Fruit fly (Drosophila melanogaster) whole organism, embryonic: ENCODE results near the gene CG7564.

Source experiments
- B-H2 ChIP-seq: fragments of 200-800 bp; sonication (Bioruptor generic); optimal IDR thresholded peaks from 2 replicates; lab custom pipeline; 2018; ENCODE audit warnings: missing biosample characterization, mild to moderate bottlenecking, missing genetic modification characterization
- BtbVII ChIP-seq: fragments of 200-800 bp; sonication (Bioruptor generic); optimal IDR thresholded peaks from 3 replicates; lab custom pipeline; 2017; ENCODE audit warnings: missing biosample characterization, mild to moderate bottlenecking, missing genetic modification characterization
- CG11085 ChIP-seq: fragments of 200-800 bp; sonication (Bioruptor generic); IDR thresholded peaks from 2 replicates; pipeline ENCODE4 v1.3.6; 2022; ENCODE audit warnings: missing biosample characterization, missing genetic modification characterization
- CG11560 ChIP-seq: fragments of 200-800 bp; sonication (Bioruptor generic); IDR thresholded peaks from 3 replicates; pipeline ENCODE4 v1.3.6; 2022; ENCODE audit warnings: missing biosample characterization, missing genetic modification characterization
- CG12299 ChIP-seq: fragments of 200-800 bp; sonication (Bioruptor generic); optimal IDR thresholded peaks from 2 replicates; lab custom pipeline; 2018; ENCODE audit warnings: missing biosample characterization, mild to moderate bottlenecking, missing genetic modification characterization
- CG1233 ChIP-seq: fragments of 200-800 bp; sonication (Bioruptor generic); optimal IDR thresholded peaks from 4 replicates; lab custom pipeline; 2018; ENCODE audit warnings: missing biosample characterization, mild to moderate bottlenecking, missing genetic modification characterization
- CG12744 ChIP-seq: fragments of 200-800 bp; sonication (Bioruptor generic); optimal IDR thresholded peaks from 2 replicates; lab custom pipeline; 2016; ENCODE audit warnings: missing biosample characterization, missing genetic modification characterization
- CG14050 ChIP-seq: fragments of 200-800 bp; sonication (Bioruptor generic); IDR thresholded peaks from 3 replicates; pipeline ENCODE4 v1.3.6; 2022; ENCODE audit warnings: missing biosample characterization, missing genetic modification characterization
- CG15479 ChIP-seq: fragments of 200-800 bp; sonication (Bioruptor generic); optimal IDR thresholded peaks from 3 replicates; lab custom pipeline; 2019; ENCODE audit warnings: missing biosample characterization, mild to moderate bottlenecking, missing genetic modification characterization, moderate library complexity
- CG18011 ChIP-seq: fragments of 200-800 bp; sonication (Bioruptor generic); optimal IDR thresholded peaks from 2 replicates; lab custom pipeline; 2017; ENCODE audit warnings: missing biosample characterization, missing genetic modification characterization, mild to moderate bottlenecking, moderate library complexity, missing genotype
- CG18262 ChIP-seq: fragments of 200-800 bp; optimal IDR thresholded peaks from 3 replicates; lab custom pipeline; 2019; ENCODE audit warnings: missing biosample characterization, mild to moderate bottlenecking, missing genetic modification characterization, moderate library complexity
- CG4282 ChIP-seq: fragments of 200-800 bp; sonication (Bioruptor generic); optimal IDR thresholded peaks from 2 replicates; lab custom pipeline; 2016; ENCODE audit warnings: missing biosample characterization, missing genetic modification characterization
- CG5180 ChIP-seq: fragments of 200-800 bp; sonication (Bioruptor generic); optimal IDR thresholded peaks from 3 replicates; lab custom pipeline; 2017; ENCODE audit warnings: missing biosample characterization, missing genetic modification characterization, mild to moderate bottlenecking, moderate library complexity, missing genetic modification reagents
- CG6175 ChIP-seq: fragments of 200-800 bp; sonication (Bioruptor generic); IDR thresholded peaks from 3 replicates; pipeline ENCODE4 v1.3.6; 2022; ENCODE audit warnings: missing biosample characterization, missing genetic modification characterization
- CG6254 ChIP-seq: fragments of 200-800 bp; sonication (Bioruptor generic); optimal IDR thresholded peaks from 3 replicates; lab custom pipeline; 2017; ENCODE audit warnings: mild to moderate bottlenecking, missing biosample characterization, missing genetic modification reagents, missing genetic modification characterization
- CG7372 ChIP-seq: fragments of 200-800 bp; sonication (Bioruptor generic); IDR thresholded peaks from 2 replicates; pipeline ENCODE4 v1.3.6; 2022; ENCODE audit warnings: missing biosample characterization, missing genetic modification characterization
- CG7928 ChIP-seq: fragments of 200-800 bp; sonication (Bioruptor generic); optimal IDR thresholded peaks from 2 replicates; lab custom pipeline; 2017; ENCODE audit warnings: missing biosample characterization, mild to moderate bottlenecking, missing genetic modification characterization
- CG8281 ChIP-seq: fragments of 200-800 bp; sonication (Bioruptor generic); optimal IDR thresholded peaks from 2 replicates; lab custom pipeline; 2018; ENCODE audit warnings: missing biosample characterization, mild to moderate bottlenecking, missing genetic modification characterization, moderate library complexity
- CG8388 ChIP-seq: fragments of 200-800 bp; sonication (Bioruptor generic); optimal IDR thresholded peaks from 2 replicates; lab custom pipeline; 2019; ENCODE audit warnings: missing biosample characterization, mild to moderate bottlenecking, missing genetic modification characterization, moderate library complexity
- CG9797 ChIP-seq: fragments of 200-800 bp; sonication (Bioruptor generic); optimal IDR thresholded peaks from 3 replicates; lab custom pipeline; 2018; ENCODE audit warnings: missing biosample characterization, mild to moderate bottlenecking, missing genetic modification characterization
- Chrac-16 ChIP-seq: fragments of 200-800 bp; sonication (Bioruptor generic); optimal IDR thresholded peaks from 3 replicates; lab custom pipeline; 2016; ENCODE audit warnings: missing biosample characterization, missing genetic modification characterization
- Dref ChIP-seq: fragments of 200-800 bp; sonication (Bioruptor generic); IDR thresholded peaks from 2 replicates; pipeline ENCODE4 v1.3.6; 2022; ENCODE audit warnings: missing biosample characterization, missing genetic modification characterization
- Fer1 ChIP-seq: fragments of 200-800 bp; sonication (Bioruptor generic); optimal IDR thresholded peaks from 2 replicates; lab custom pipeline; 2017; ENCODE audit warnings: missing biosample characterization, mild to moderate bottlenecking, missing genetic modification characterization
- Gsc ChIP-seq: fragments of 200-800 bp; sonication (Bioruptor generic); IDR thresholded peaks from 2 replicates; pipeline ENCODE4 v1.3.6; 2022; ENCODE audit warnings: missing biosample characterization, missing genetic modification characterization
- HHEX ChIP-seq: fragments of 200-800 bp; sonication (Bioruptor generic); optimal IDR thresholded peaks from 3 replicates; lab custom pipeline; 2017; ENCODE audit warnings: missing biosample characterization, mild to moderate bottlenecking, missing genetic modification characterization, missing genetic modification reagents
- Hr51 ChIP-seq, 2 experiments: fragments of 200-800 bp; sonication (Bioruptor generic); optimal IDR thresholded peaks; 2 replicates in 1 of 2; 3 replicates in 1 of 2; lab custom pipeline; 2016 to 2018; ENCODE audit warnings: missing biosample characterization in 2 of 2, missing genetic modification characterization in 2 of 2, mild to moderate bottlenecking in 1 of 2, moderate library complexity in 1 of 2
- NC2β ChIP-seq: fragments of 200-800 bp; sonication (Bioruptor generic); optimal IDR thresholded peaks from 2 replicates; lab custom pipeline; 2016; ENCODE audit warnings: missing biosample characterization, missing genetic modification characterization
- NFAT ChIP-seq: fragments of 200-800 bp; sonication (Bioruptor generic); IDR thresholded peaks from 2 replicates; pipeline ENCODE4 v1.3.6; 2022; ENCODE audit warnings: missing biosample characterization, missing genetic modification characterization
- Oli ChIP-seq: fragments of 200-800 bp; sonication (Bioruptor generic); optimal IDR thresholded peaks from 2 replicates; lab custom pipeline; 2018; ENCODE audit warnings: missing biosample characterization, mild to moderate bottlenecking, missing genetic modification characterization, moderate library complexity
- Poxn ChIP-seq: fragments of 200-800 bp; sonication (Bioruptor generic); IDR thresholded peaks from 2 replicates; pipeline ENCODE4 v1.3.6; 2022; ENCODE audit warnings: missing biosample characterization, missing genetic modification characterization
- Rx ChIP-seq: fragments of 200-800 bp; sonication (Bioruptor generic); IDR thresholded peaks from 2 replicates; pipeline ENCODE4 v1.3.6; 2022; ENCODE audit warnings: missing biosample characterization, missing genetic modification characterization
- Sry-β ChIP-seq: fragments of 200-800 bp; sonication (Bioruptor generic); optimal IDR thresholded peaks from 2 replicates; lab custom pipeline; 2018; ENCODE audit warnings: missing biosample characterization, mild to moderate bottlenecking, missing genetic modification characterization, moderate library complexity
- Vsx1 ChIP-seq: fragments of 200-800 bp; sonication (Bioruptor generic); optimal IDR thresholded peaks from 2 replicates; lab custom pipeline; 2017; ENCODE audit warnings: missing biosample characterization, mild to moderate bottlenecking, missing genetic modification characterization, missing genetic modification reagents
- bigmax ChIP-seq: fragments of 200-800 bp; sonication (Bioruptor generic); optimal IDR thresholded peaks from 2 replicates; lab custom pipeline; 2018; ENCODE audit warnings: missing biosample characterization, mild to moderate bottlenecking, missing genetic modification characterization
- cad ChIP-seq: fragments of >200 bp; optimal IDR thresholded peaks from 2 replicates; lab custom pipeline; 2017; ENCODE audit warnings: missing biosample characterization, missing genetic modification characterization
- dm ChIP-seq: fragments of 200-800 bp; sonication (Bioruptor generic); optimal IDR thresholded peaks from 3 replicates; lab custom pipeline; 2016; ENCODE audit warnings: missing biosample characterization, missing genetic modification characterization
- esg ChIP-seq: fragments of 200-800 bp; sonication (Bioruptor generic); conservative IDR thresholded peaks from 2 replicates; pipeline ENCODE4 v1.3.6; 2022; ENCODE audit warnings: missing biosample characterization, missing genetic modification characterization
- gcm2 ChIP-seq: fragments of 200-800 bp; sonication (Bioruptor generic); optimal IDR thresholded peaks from 2 replicates; lab custom pipeline; 2016; ENCODE audit warnings: missing biosample characterization, missing genetic modification characterization
- gfzf ChIP-seq: fragments of 200-800 bp; sonication (Bioruptor generic); optimal IDR thresholded peaks from 2 replicates; lab custom pipeline; 2016; ENCODE audit warnings: missing biosample characterization, mild to moderate bottlenecking, missing genetic modification characterization, moderate library complexity
- gsb ChIP-seq: fragments of 200-800 bp; sonication (Bioruptor generic); IDR thresholded peaks from 2 replicates; pipeline ENCODE4 v1.3.6; 2022; ENCODE audit warnings: missing biosample characterization, missing genetic modification characterization
- otp ChIP-seq: fragments of 200-800 bp; sonication (Bioruptor generic); IDR thresholded peaks from 3 replicates; pipeline ENCODE4, ENCODE4 v1.3.6; 2022; ENCODE audit warnings: missing biosample characterization, missing genetic modification characterization
- pb ChIP-seq: fragments of 200-800 bp; sonication (Bioruptor generic); optimal IDR thresholded peaks from 3 replicates; lab custom pipeline; 2016; ENCODE audit warnings: missing biosample characterization, missing genetic modification characterization
- pfk ChIP-seq: fragments of 200-800 bp; sonication (Bioruptor generic); optimal IDR thresholded peaks from 2 replicates; lab custom pipeline; 2018; ENCODE audit warnings: missing biosample characterization, mild to moderate bottlenecking, missing genetic modification characterization, moderate library complexity
- scrt ChIP-seq: fragments of 200-800 bp; sonication (Bioruptor generic); optimal IDR thresholded peaks from 2 replicates; lab custom pipeline; 2018; ENCODE audit warnings: missing biosample characterization, mild to moderate bottlenecking, missing genetic modification characterization, moderate library complexity
- sna ChIP-seq: fragments of 200-800 bp; sonication (Bioruptor generic); IDR thresholded peaks from 2 replicates; pipeline ENCODE4 v1.3.6; 2022; ENCODE audit warnings: missing biosample characterization, missing genetic modification characterization; ENCODE audit not compliant: partially characterized antibody
- sob ChIP-seq: fragments of 200-800 bp; sonication (Bioruptor generic); IDR thresholded peaks from 2 replicates; pipeline ENCODE4 v1.3.6; 2022; ENCODE audit warnings: missing biosample characterization, missing genetic modification characterization
- tgo ChIP-seq: fragments of 200-800 bp; sonication (Bioruptor generic); IDR thresholded peaks from 3 replicates; pipeline ENCODE4 v1.3.6; 2022; ENCODE audit warnings: missing biosample characterization, missing genetic modification characterization
- zf30C ChIP-seq: fragments of 200-800 bp; sonication (Bioruptor generic); optimal IDR thresholded peaks from 3 replicates; lab custom pipeline; 2018; ENCODE audit warnings: missing biosample characterization, mild to moderate bottlenecking, missing genetic modification characterization

Gene CG7564

DNA sequence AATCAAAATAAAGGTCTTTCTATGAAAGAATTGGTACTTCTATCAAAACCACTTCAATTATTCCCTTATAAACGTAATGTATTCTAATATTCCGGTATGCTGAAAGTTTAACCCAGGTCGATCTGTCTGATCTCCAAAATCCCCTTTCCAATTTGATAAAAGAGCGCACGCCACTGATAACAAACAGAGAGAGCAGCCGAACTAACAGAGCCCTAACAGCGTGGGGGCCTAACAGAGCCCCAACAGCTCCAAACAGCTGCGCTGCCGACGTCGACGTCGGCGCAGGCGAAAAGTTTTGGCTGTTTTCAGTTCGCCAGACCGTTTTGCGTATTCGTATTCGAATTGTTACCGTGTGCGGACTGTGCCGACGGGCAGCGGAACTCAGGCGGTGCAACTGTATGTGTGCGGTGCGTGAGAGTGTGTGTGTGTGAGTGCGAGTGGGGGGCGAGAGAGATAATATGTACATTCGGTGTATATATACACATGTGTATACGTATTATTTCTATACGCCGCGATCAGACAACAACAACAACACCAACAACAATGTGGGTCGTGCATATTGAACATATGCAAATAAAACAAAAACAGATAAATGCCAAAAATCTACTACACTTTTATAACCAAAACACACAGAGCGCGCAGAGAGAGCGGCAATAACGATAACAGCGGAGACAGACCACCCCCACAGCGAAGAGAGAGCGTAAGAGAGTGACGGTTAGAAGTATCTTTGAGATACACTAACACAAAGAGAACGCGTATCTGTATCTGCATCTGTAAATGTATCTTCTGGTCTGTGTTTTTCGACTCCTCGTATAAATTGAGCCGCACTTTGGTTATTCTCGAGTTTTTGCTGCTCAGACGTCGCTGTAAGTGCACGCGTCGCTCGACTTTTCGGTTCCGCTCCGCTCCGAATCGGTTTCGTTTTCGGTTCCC lies 27.0 kb upstream of the CG7564 start, which contains the start of gene Oatp74D (continued):
- TF ChIP-seq otp (peak; percentile 62; the same call in 1 of the 3 replicates), CG4282 (peak; percentile 41), CG7928 (no peak), Chrac-16 (GFP tag; lab: Kevin White, UChicago) (peak; percentile 40), CG6175 (GFP tag; lab: Robert Waterston, UW) (peak; percentile 41; the same call in 1 of the 3 replicates), Sry-β (peak; percentile 31), CG5180 (peak; percentile 56), CG12299 (tag; lab: Kevin White, UChicago) (peak; percentile 72), CG18011 (GFP tag; lab: Kevin White, UChicago) (peak; percentile 13), cad (GFP tag; lab: Kevin White, UChicago) (no peak), NFAT (GFP tag; lab: Robert Waterston, UW) (0 out of 2 replicates have a peak, but pooled peaks have one; percentile 2), B-H2 (GFP tag; lab: Kevin White, UChicago) (peak; percentile 64), pb (GFP tag; lab: Kevin White, UChicago) (peak; percentile 18), sob (peak; percentile 31; the same call in 1 of the 2 replicates), CG11085 (no peak), Vsx1 (GFP tag; lab: Kevin White, UChicago) (no peak), CG14050 (GFP tag; lab: Robert Waterston, UW) (no peak), gsb (no peak), scrt (peak; percentile 39), bigmax (GFP tag; lab: Kevin White, UChicago) (peak; percentile 19), CG7372 (GFP tag; lab: Robert Waterston, UW) (no peak), Hr51 (GFP tag; optimal IDR thresholded peaks at IDR 0.05; lab: Kevin White, UChicago) (peak in 1 of 2 experiments; percentile 10), sna (GFP tag; lab: Robert Waterston, UW) (no peak), CG12744 (GFP tag; lab: Kevin White, UChicago) (no peak), CG11560 (tag; lab: Robert Waterston, UW) (no peak), CG8388 (peak; percentile 27), Poxn (GFP tag; lab: Robert Waterston, UW) (no peak), Dref (GFP tag; lab: Robert Waterston, UW) (no peak), NC2β (GFP tag; lab: Kevin White, UChicago) (peak; percentile 27), esg (GFP tag; lab: Robert Waterston, UW) (no peak), CG8281 (tag; lab: Kevin White, UChicago) (peak; percentile 54), CG6254 (GFP tag; lab: Kevin White, UChicago) (peak; percentile 52), pfk (no peak), tgo (GFP tag; lab: Robert Waterston, UW) (0 out of 3 replicates have a peak, but pooled peaks have one; percentile 16), Fer1 (GFP tag; lab: Kevin White, UChicago) (peak; percentile 74), CG1233 (GFP tag; lab: Kevin White, UChicago) (peak; percentile 73), Rx (GFP tag; lab: Robert Waterston, UW) (no peak), Gsc (GFP tag; lab: Robert Waterston, UW) (no peak), BtbVII (peak; percentile 51), HHEX (GFP tag; lab: Kevin White, UChicago) (peak; percentile 28), Oli (peak; percentile 12), zf30C (GFP tag; lab: Kevin White, UChicago) (no peak), gfzf (GFP tag; lab: Kevin White, UChicago) (no peak), gcm2 (GFP tag; lab: Kevin White, UChicago) (peak; percentile 16), CG18262 (tag; lab: Kevin White, UChicago) (peak; percentile 33), CG9797 (peak; percentile 16), dm (peak; percentile 1), CG15479 (GFP tag; lab: Kevin White, UChicago) (peak; percentile 59)
